Fruit fly (Drosophila melanogaster) whole organism, embryonic: ENCODE results near the gene Veneno.

Experiments
- Abd-B ChIP-seq: fragments of 200-800 bp; sonication (Bioruptor generic); optimal IDR thresholded peaks from 2 replicates; lab custom pipeline; 2018; ENCODE audit warnings: missing biosample characterization, mild to moderate bottlenecking, missing genetic modification characterization, moderate library complexity
- CG11560 ChIP-seq: fragments of 200-800 bp; sonication (Bioruptor generic); IDR thresholded peaks from 3 replicates; pipeline ENCODE4 v1.3.6; 2022; ENCODE audit warnings: missing biosample characterization, missing genetic modification characterization
- CG12071 ChIP-seq: fragments of 200-800 bp; sonication (Bioruptor generic); optimal IDR thresholded peaks from 3 replicates; lab custom pipeline; 2018; ENCODE audit warnings: missing biosample characterization, mild to moderate bottlenecking, missing genetic modification characterization
- CG14710 ChIP-seq: fragments of 200-800 bp; sonication (Bioruptor generic); optimal IDR thresholded peaks from 3 replicates; lab custom pipeline; 2019; ENCODE audit warnings: missing biosample characterization, mild to moderate bottlenecking, missing genetic modification characterization, moderate library complexity
- CG1603 ChIP-seq: fragments of 200-800 bp; sonication (Bioruptor generic); optimal IDR thresholded peaks from 2 replicates; lab custom pipeline; 2019; ENCODE audit warnings: missing biosample characterization, mild to moderate bottlenecking, missing genetic modification characterization, moderate library complexity
- CG2120 ChIP-seq: fragments of 200-800 bp; sonication (Bioruptor generic); optimal IDR thresholded peaks from 3 replicates; lab custom pipeline; 2016; ENCODE audit warnings: missing biosample characterization, missing genetic modification characterization
- CG32767 ChIP-seq: fragments of 200-800 bp; sonication (Bioruptor generic); IDR thresholded peaks from 2 replicates; pipeline ENCODE4 v1.3.6; 2022; ENCODE audit warnings: missing biosample characterization, missing genetic modification characterization
- CG4424 ChIP-seq: fragments of 200-800 bp; sonication (Bioruptor generic); optimal IDR thresholded peaks from 3 replicates; lab custom pipeline; 2016; ENCODE audit warnings: missing biosample characterization, missing genetic modification characterization
- CG5180 ChIP-seq: fragments of 200-800 bp; sonication (Bioruptor generic); optimal IDR thresholded peaks from 3 replicates; lab custom pipeline; 2017; ENCODE audit warnings: missing biosample characterization, missing genetic modification characterization, mild to moderate bottlenecking, moderate library complexity, missing genetic modification reagents
- CG6254 ChIP-seq: fragments of 200-800 bp; sonication (Bioruptor generic); optimal IDR thresholded peaks from 3 replicates; lab custom pipeline; 2017; ENCODE audit warnings: mild to moderate bottlenecking, missing biosample characterization, missing genetic modification reagents, missing genetic modification characterization
- CG6654 ChIP-seq: fragments of 200-800 bp; sonication (Bioruptor generic); optimal IDR thresholded peaks from 2 replicates; lab custom pipeline; 2017; ENCODE audit warnings: missing biosample characterization, mild to moderate bottlenecking, missing genetic modification characterization
- CG6683 ChIP-seq: fragments of 200-800 bp; sonication (Bioruptor generic); optimal IDR thresholded peaks from 2 replicates; lab custom pipeline; 2017; ENCODE audit warnings: missing biosample characterization, mild to moderate bottlenecking, missing genetic modification characterization, missing genetic modification reagents
- CG6791 ChIP-seq: fragments of 200-800 bp; sonication (Bioruptor generic); IDR thresholded peaks from 3 replicates; pipeline ENCODE4 v1.3.6; 2022; ENCODE audit warnings: missing biosample characterization, missing genetic modification characterization; ENCODE audit not compliant: partially characterized antibody
- CG7271 ChIP-seq: fragments of 200-800 bp; sonication (Bioruptor generic); optimal IDR thresholded peaks from 2 replicates; lab custom pipeline; 2018; ENCODE audit warnings: missing biosample characterization, mild to moderate bottlenecking, missing genetic modification characterization, moderate library complexity
- D ChIP-seq, 2 experiments: fragments of 200-800 bp in 1 of 2; fragments of >200 bp in 1 of 2; sonication (Bioruptor generic) in 1 of 2; optimal IDR thresholded peaks; 2 replicates in 1 of 2; 3 replicates in 1 of 2; lab custom pipeline; 2017; ENCODE audit warnings: mild to moderate bottlenecking in 1 of 2, missing biosample characterization in 1 of 2, missing genetic modification characterization in 1 of 2, missing genetic modification reagents in 1 of 2
- ERR ChIP-seq: fragments of 200-800 bp; sonication (Bioruptor generic); optimal IDR thresholded peaks from 2 replicates; lab custom pipeline; 2016; ENCODE audit warnings: missing biosample characterization, missing genetic modification characterization
- Hr78 ChIP-seq, 2 experiments: fragments of 200-800 bp in 1 of 2; fragments of >200 bp in 1 of 2; sonication (Bioruptor generic) in 1 of 2; optimal IDR thresholded peaks; 2 replicates each; lab custom pipeline; 2017 to 2019; ENCODE audit warnings: missing biosample characterization in 2 of 2, missing genetic modification characterization in 2 of 2, mild to moderate bottlenecking in 1 of 2, moderate library complexity in 1 of 2
- Lim3 ChIP-seq: fragments of 200-800 bp; sonication (Bioruptor generic); IDR thresholded peaks from 2 replicates; pipeline ENCODE4 v1.3.6; 2022; ENCODE audit warnings: missing biosample characterization, missing genetic modification characterization
- MESR4 ChIP-seq: fragments of 200-800 bp; sonication (Bioruptor generic); optimal IDR thresholded peaks from 2 replicates; lab custom pipeline; 2018; ENCODE audit warnings: missing biosample characterization, mild to moderate bottlenecking, missing genetic modification characterization, moderate library complexity
- Oaz ChIP-seq: fragments of 200-800 bp; sonication (Bioruptor generic); IDR thresholded peaks from 2 replicates; pipeline ENCODE4 v1.3.6; 2022; ENCODE audit warnings: missing biosample characterization, missing genetic modification characterization
- Oli ChIP-seq: fragments of 200-800 bp; sonication (Bioruptor generic); optimal IDR thresholded peaks from 2 replicates; lab custom pipeline; 2018; ENCODE audit warnings: missing biosample characterization, mild to moderate bottlenecking, missing genetic modification characterization, moderate library complexity
- Optix ChIP-seq: fragments of 200-800 bp; sonication (Bioruptor generic); IDR thresholded peaks from 3 replicates; pipeline ENCODE4 v1.3.6; 2022; ENCODE audit warnings: missing biosample characterization, missing genetic modification characterization
- Rx ChIP-seq: fragments of 200-800 bp; sonication (Bioruptor generic); IDR thresholded peaks from 2 replicates; pipeline ENCODE4 v1.3.6; 2022; ENCODE audit warnings: missing biosample characterization, missing genetic modification characterization
- Sin3A ChIP-seq: fragments of >200 bp; optimal IDR thresholded peaks from 2 replicates; lab custom pipeline; 2018
- Spps ChIP-seq: fragments of 200-800 bp; sonication (Bioruptor generic); optimal IDR thresholded peaks from 2 replicates; lab custom pipeline; 2018; ENCODE audit warnings: missing biosample characterization, mild to moderate bottlenecking, missing genetic modification characterization
- ap ChIP-seq: fragments of 200-800 bp; sonication (Bioruptor generic); IDR thresholded peaks from 2 replicates; pipeline ENCODE4 v1.3.6; 2022; ENCODE audit warnings: missing biosample characterization, missing genetic modification characterization
- bcd ChIP-seq: fragments of 200-800 bp; sonication (Bioruptor generic); optimal IDR thresholded peaks from 2 replicates; lab custom pipeline; 2017; ENCODE audit warnings: missing biosample characterization, mild to moderate bottlenecking, missing genetic modification characterization
- br ChIP-seq: fragments of >200 bp; optimal IDR thresholded peaks from 2 replicates; lab custom pipeline; 2017
- btn ChIP-seq: fragments of 200-800 bp; sonication (Bioruptor generic); optimal IDR thresholded peaks from 2 replicates; lab custom pipeline; 2016; ENCODE audit warnings: missing biosample characterization, missing genetic modification characterization
- cato ChIP-seq: fragments of 200-800 bp; sonication (Bioruptor generic); optimal IDR thresholded peaks from 2 replicates; lab custom pipeline; 2016; ENCODE audit warnings: missing biosample characterization, missing genetic modification characterization, borderline replicate concordance
- cg ChIP-seq: fragments of 200-800 bp; sonication (Bioruptor generic); optimal IDR thresholded peaks from 3 replicates; lab custom pipeline; 2019; ENCODE audit warnings: missing biosample characterization, mild to moderate bottlenecking, missing genetic modification characterization, moderate library complexity
- dmrt99B ChIP-seq: fragments of 200-800 bp; sonication (Bioruptor generic); optimal IDR thresholded peaks from 2 replicates; lab custom pipeline; 2018; ENCODE audit warnings: missing biosample characterization, mild to moderate bottlenecking, missing genetic modification characterization, moderate library complexity
- ems ChIP-seq: fragments of 200-800 bp; sonication (Bioruptor generic); optimal IDR thresholded peaks from 3 replicates; lab custom pipeline; 2016; ENCODE audit warnings: missing biosample characterization, missing genetic modification characterization
- ewg ChIP-seq: fragments of 200-800 bp; sonication (Bioruptor generic); optimal IDR thresholded peaks from 3 replicates; lab custom pipeline; 2017; ENCODE audit warnings: mild to moderate bottlenecking, missing biosample characterization, missing genetic modification reagents, missing genetic modification characterization
- fru ChIP-seq: fragments of >200 bp; optimal IDR thresholded peaks from 2 replicates; lab custom pipeline; 2017
- gsb ChIP-seq: fragments of 200-800 bp; sonication (Bioruptor generic); IDR thresholded peaks from 2 replicates; pipeline ENCODE4 v1.3.6; 2022; ENCODE audit warnings: missing biosample characterization, missing genetic modification characterization
- inv ChIP-seq: fragments of 200-800 bp; sonication (Bioruptor generic); IDR thresholded peaks from 2 replicates; pipeline ENCODE4 v1.3.6; 2022; ENCODE audit warnings: missing biosample characterization, missing genetic modification characterization; ENCODE audit not compliant: partially characterized antibody
- jing ChIP-seq: fragments of 200-800 bp; sonication (Bioruptor generic); optimal IDR thresholded peaks from 2 replicates; lab custom pipeline; 2018; ENCODE audit warnings: missing biosample characterization, mild to moderate bottlenecking, missing genetic modification characterization
- lab ChIP-seq: fragments of 200-800 bp; sonication (Bioruptor generic); optimal IDR thresholded peaks from 3 replicates; lab custom pipeline; 2017; ENCODE audit warnings: missing biosample characterization, missing genetic modification characterization, mild to moderate bottlenecking, moderate library complexity, missing genetic modification reagents
- lbe ChIP-seq: fragments of 200-800 bp; sonication (Bioruptor generic); optimal IDR thresholded peaks from 2 replicates; lab custom pipeline; 2016; ENCODE audit warnings: missing biosample characterization, mild to moderate bottlenecking, missing genetic modification characterization
- lola ChIP-seq, 3 experiments: fragments of >200 bp in 2 of 3; fragments of 200-800 bp in 1 of 3; sonication (Bioruptor generic) in 1 of 3; optimal IDR thresholded peaks; 2 replicates each; lab custom pipeline; 2017 to 2019; ENCODE audit warnings: missing biosample characterization in 3 of 3, missing genetic modification characterization in 3 of 3, mild to moderate bottlenecking in 1 of 3, moderate library complexity in 1 of 3
- nerfin-1 ChIP-seq: fragments of 200-800 bp; sonication (Bioruptor generic); optimal IDR thresholded peaks from 3 replicates; lab custom pipeline; 2019; ENCODE audit warnings: missing biosample characterization, mild to moderate bottlenecking, missing genetic modification characterization, moderate library complexity
- seq ChIP-seq: fragments of 200-800 bp; sonication (Bioruptor generic); IDR thresholded peaks from 2 replicates; pipeline ENCODE4 v1.3.6; 2022; ENCODE audit warnings: missing biosample characterization, missing genetic modification characterization
- sima ChIP-seq: fragments of 200-800 bp; sonication (Bioruptor generic); optimal IDR thresholded peaks from 2 replicates; lab custom pipeline; 2016; ENCODE audit warnings: missing biosample characterization, missing genetic modification characterization
- sna ChIP-seq: fragments of 200-800 bp; sonication (Bioruptor generic); IDR thresholded peaks from 2 replicates; pipeline ENCODE4 v1.3.6; 2022; ENCODE audit warnings: missing biosample characterization, missing genetic modification characterization; ENCODE audit not compliant: partially characterized antibody
- tin ChIP-seq: fragments of 200-800 bp; sonication (Bioruptor generic); optimal IDR thresholded peaks from 3 replicates; lab custom pipeline; 2016; ENCODE audit warnings: missing biosample characterization, missing genetic modification characterization
- ttk ChIP-seq: fragments of 200-800 bp; sonication (Bioruptor generic); IDR thresholded peaks from 2 replicates; pipeline ENCODE4 v2.1.2; 2022; ENCODE audit warnings: missing biosample characterization, missing genetic modification characterization
- z ChIP-seq: fragments of 200-800 bp; sonication (Bioruptor generic); IDR thresholded peaks from 3 replicates; pipeline ENCODE4 v1.3.6; 2022; ENCODE audit warnings: missing biosample characterization, missing genetic modification characterization

The Veneno gene

dm6 chr3R:8333768-8334470 is 28.4 kb downstream of the Veneno start, which contains the start of gene Poxm (continued):
- peak in 2 of 3 experiments; percentile 56 to 96 for TF ChIP-seq lola (GFP tag; optimal IDR thresholded peaks at IDR 0.05; lab: Kevin White, UChicago)
- TF ChIP-seq Optix (GFP tag; lab: Robert Waterston, UW) = peak; percentile 76; the same call in 2 of the 3 replicates
- TF ChIP-seq CG11560 (tag; lab: Robert Waterston, UW) = peak; percentile 83
- TF ChIP-seq bcd = peak; percentile 93
- peak in 1 of 2 experiments; percentile 83 for TF ChIP-seq Hr78 (GFP tag; optimal IDR thresholded peaks at IDR 0.05; lab: Kevin White, UChicago)
- peak; percentile 77 for TF ChIP-seq lab (GFP tag; lab: Kevin White, UChicago)
- peak; percentile 23 for TF ChIP-seq CG12071 (GFP tag; lab: Kevin White, UChicago)
- TF ChIP-seq cg = peak; percentile 99
- peak; percentile 95 for TF ChIP-seq CG4424 (GFP tag; lab: Kevin White, UChicago)
- TF ChIP-seq CG1603 (tag; lab: Kevin White, UChicago) = peak; percentile 28
- peak; percentile 90 for TF ChIP-seq nerfin-1 (tag; lab: Kevin White, UChicago)
- peak; percentile 82; the same call in 1 of the 2 replicates for TF ChIP-seq CG32767 (GFP tag; lab: Robert Waterston, UW)
- peak; percentile 89 for TF ChIP-seq cato (GFP tag; lab: Kevin White, UChicago)
- TF ChIP-seq D (optimal IDR thresholded peaks at IDR 0.05; lab: Kevin White, UChicago) = no peak
- TF ChIP-seq D (GFP tag; optimal IDR thresholded peaks at IDR 0.05; lab: Kevin White, UChicago) = peak; percentile 96
- no peak for TF ChIP-seq CG7271
- 0 out of 2 replicates have a peak, but pooled peaks have one; percentile 64 for TF ChIP-seq Lim3 (GFP tag; lab: Robert Waterston, UW)
- peak; percentile 39 for TF ChIP-seq btn (GFP tag; lab: Kevin White, UChicago)
- no peak for TF ChIP-seq br (lab: Kevin White, UChicago)
- TF ChIP-seq dmrt99B (tag; lab: Kevin White, UChicago) = peak; percentile 95
- no peak for TF ChIP-seq fru
- peak; percentile 78 for TF ChIP-seq Oaz (GFP tag; lab: Robert Waterston, UW)
- TF ChIP-seq lbe (GFP tag; lab: Kevin White, UChicago) = peak; percentile 80
- TF ChIP-seq ERR (GFP tag; lab: Kevin White, UChicago) = no peak
- no peak for TF ChIP-seq CG6683
- TF ChIP-seq ttk (GFP tag; lab: Robert Waterston, UW) = peak; percentile 80
- TF ChIP-seq Abd-B = peak; percentile 94
- TF ChIP-seq inv (GFP tag; lab: Robert Waterston, UW) = peak; percentile 41; the same call in 1 of the 2 replicates
- peak; percentile 86 for TF ChIP-seq ewg (GFP tag; lab: Kevin White, UChicago)
- no peak for TF ChIP-seq MESR4
- peak; percentile 7; the same call in 1 of the 3 replicates for TF ChIP-seq z
- peak; percentile 71 for TF ChIP-seq CG2120
- TF ChIP-seq gsb (GFP tag; lab: Robert Waterston, UW) = peak; percentile 68; the same call in 1 of the 2 replicates
- TF ChIP-seq ems (GFP tag; lab: Kevin White, UChicago) = peak; percentile 69
- TF ChIP-seq CG6254 (GFP tag; lab: Kevin White, UChicago) = peak; percentile 86
- peak; percentile 88 for TF ChIP-seq Spps (tag; lab: Kevin White, UChicago)
- TF ChIP-seq tin (GFP tag; lab: Kevin White, UChicago) = peak; percentile 89
- peak; percentile 81 for TF ChIP-seq CG5180 (GFP tag; lab: Kevin White, UChicago)
- TF ChIP-seq sima (GFP tag; lab: Kevin White, UChicago) = no peak
- peak; percentile 78 for TF ChIP-seq seq (GFP tag; lab: Robert Waterston, UW)
- peak; percentile 78 for TF ChIP-seq CG6654 (GFP tag; lab: Kevin White, UChicago)
- peak; percentile 58 for TF ChIP-seq jing
- TF ChIP-seq sna (GFP tag; lab: Robert Waterston, UW) = no peak
- peak; percentile 95 for TF ChIP-seq Oli (tag; lab: Kevin White, UChicago)
- no peak for TF ChIP-seq Sin3A (lab: Kevin White, UChicago)
- no peak for TF ChIP-seq CG6791 (GFP tag; lab: Robert Waterston, UW)
- TF ChIP-seq ap (GFP tag; lab: Robert Waterston, UW) = peak; percentile 79
- peak; percentile 95 for TF ChIP-seq CG14710
- peak; percentile 71 for TF ChIP-seq Rx (GFP tag; lab: Robert Waterston, UW)
